Fruit fly (Drosophila melanogaster): Measurements from ENCODE around the gene SP1029.

Gene SP1029

DNA sequence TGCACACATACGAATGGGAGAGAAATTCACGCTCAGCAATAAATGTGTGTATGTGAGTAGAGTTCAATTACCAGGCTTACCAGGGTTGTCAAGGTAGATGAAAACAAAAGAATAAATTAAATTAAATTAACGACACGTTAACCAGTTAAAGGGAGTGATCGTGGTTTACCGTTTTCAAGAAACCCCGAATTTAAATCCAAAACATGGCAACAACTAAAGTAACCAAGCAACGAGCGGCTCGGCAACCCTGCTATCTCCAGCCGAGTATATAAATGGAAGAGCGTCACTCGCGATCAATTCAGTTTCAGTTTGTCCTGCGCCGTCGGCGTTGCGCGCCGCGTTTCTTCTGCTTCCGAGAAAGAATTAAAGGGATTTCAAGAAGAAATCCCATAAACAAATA lies 36.0 kb downstream of the SP1029 start (continued):
- TF ChIP-seq gcm (GFP tag; optimal IDR thresholded peaks at IDR 0.05) (peak; percentile 99), CG15479 (GFP tag; optimal IDR thresholded peaks at IDR 0.05) (peak; percentile 90), CG15696 (tag; optimal IDR thresholded peaks at IDR 0.05) (peak; percentile 100), br (optimal IDR thresholded peaks at IDR 0.05) (no peak), Doc2 (GFP tag; IDR thresholded peaks at IDR 0.05) (peak; percentile 90), fd96Cb (tag; optimal IDR thresholded peaks at IDR 0.05) (peak; percentile 99), CG7786 (GFP tag; optimal IDR thresholded peaks at IDR 0.05) (peak; percentile 99), tx (GFP tag; optimal IDR thresholded peaks at IDR 0.05) (peak; percentile 98), mld (GFP tag; IDR thresholded peaks at IDR 0.05; ENCODE audit: partially characterized antibody) (no peak), CG30403 (GFP tag; optimal IDR thresholded peaks at IDR 0.05) (peak; percentile 99), H2.0 (GFP tag; IDR thresholded peaks at IDR 0.05) (peak; percentile 99), CG32772 (GFP tag; IDR thresholded peaks at IDR 0.05) (peak; percentile 99), grau (tag; optimal IDR thresholded peaks at IDR 0.05) (peak; percentile 98), nau (GFP tag; optimal IDR thresholded peaks at IDR 0.05) (peak; percentile 99), ftz-f1 (GFP tag; optimal IDR thresholded peaks at IDR 0.05) (peak; percentile 92), CG31441 (GFP tag; IDR thresholded peaks at IDR 0.05) (peak; percentile 98), CoRest (tag; optimal IDR thresholded peaks at IDR 0.05) (peak; percentile 99), D (optimal IDR thresholded peaks at IDR 0.05) (no peak), D (GFP tag; optimal IDR thresholded peaks at IDR 0.05) (peak; percentile 99), HmgZ (tag; optimal IDR thresholded peaks at IDR 0.05) (peak; percentile 99), CG10274 (GFP tag; optimal IDR thresholded peaks at IDR 0.05) (peak; percentile 96), ara (GFP tag; IDR thresholded peaks at IDR 0.05) (peak; percentile 100), CG7745 (tag; optimal IDR thresholded peaks at IDR 0.05) (peak; percentile 98), eyg (GFP tag; optimal IDR thresholded peaks at IDR 0.05) (peak; percentile 99), CG11085 (GFP tag; IDR thresholded peaks at IDR 0.05) (peak; percentile 96), D19A (tag; optimal IDR thresholded peaks at IDR 0.05) (peak; percentile 98), sens-2 (GFP tag; IDR thresholded peaks at IDR 0.05) (peak; percentile 100), CG4360 (GFP tag; IDR thresholded peaks at IDR 0.05) (peak; percentile 94), ci (GFP tag; IDR thresholded peaks at IDR 0.05) (peak; percentile 100), CG31224 (GFP tag; IDR thresholded peaks at IDR 0.05) (peak; percentile 96), dpn (GFP tag; optimal IDR thresholded peaks at IDR 0.05) (peak; percentile 99), CG8944 (GFP tag; optimal IDR thresholded peaks at IDR 0.05) (peak; percentile 98), CG3065 (GFP tag; optimal IDR thresholded peaks at IDR 0.05) (peak; percentile 99), CG9817 (tag; optimal IDR thresholded peaks at IDR 0.05) (peak; percentile 99), CG18619 (GFP tag; optimal IDR thresholded peaks at IDR 0.05) (peak; percentile 99), wor (GFP tag; IDR thresholded peaks at IDR 0.05) (peak; percentile 97), nerfin-2 (GFP tag; IDR thresholded peaks at IDR 0.05; ENCODE audit: partially characterized antibody) (no peak), CG9437 (GFP tag; optimal IDR thresholded peaks at IDR 0.05) (peak; percentile 95), gfzf (GFP tag; optimal IDR thresholded peaks at IDR 0.05) (peak; percentile 44), bab2 (GFP tag; optimal IDR thresholded peaks at IDR 0.05) (peak; percentile 99), CG5245 (GFP tag; optimal IDR thresholded peaks at IDR 0.05) (peak; percentile 99), CG9215 (GFP tag; IDR thresholded peaks at IDR 0.05) (peak; percentile 96), CG12071 (GFP tag; optimal IDR thresholded peaks at IDR 0.05) (peak; percentile 99), Hmr (GFP tag; optimal IDR thresholded peaks at IDR 0.05) (peak; percentile 99), Oaz (GFP tag; IDR thresholded peaks at IDR 0.05) (peak; percentile 99), CG10462 (GFP tag; optimal IDR thresholded peaks at IDR 0.05) (peak; percentile 99), Dll (GFP tag; IDR thresholded peaks at IDR 0.05; ENCODE audit: partially characterized antibody) (peak; percentile 24; the same call in 1 of the 4 replicates), CG18011 (GFP tag; optimal IDR thresholded peaks at IDR 0.05) (peak; percentile 93), gsb-n (tag; optimal IDR thresholded peaks at IDR 0.05) (peak; percentile 100), lmd (GFP tag; IDR thresholded peaks at IDR 0.05) (peak; percentile 99), ase (GFP tag; IDR thresholded peaks at IDR 0.05) (peak; percentile 99), CG12942 (GFP tag; optimal IDR thresholded peaks at IDR 0.05) (peak; percentile 98)
